Worm (Caenorhabditis elegans) whole organism, early embryonic: ENCODE data around the gene nhr-80.

ENCODE experiments used
- B0310.2 ChIP-seq: sonication (generic microtip); optimal IDR thresholded peaks from 2 replicates; lab custom pipeline; 2016; ENCODE audit warnings: mild to moderate bottlenecking, missing genetic modification characterization, missing compliant biosample characterization
- F13C5.2 ChIP-seq: sonication (generic microtip); optimal IDR thresholded peaks from 2 replicates; lab custom pipeline; 2017; ENCODE audit warnings: mild to moderate bottlenecking, missing genetic modification characterization, inconsistent platforms, missing compliant biosample characterization
- aly-1 ChIP-seq: sonication (generic microtip); optimal IDR thresholded peaks from 2 replicates; lab custom pipeline; 2016; ENCODE audit warnings: missing genetic modification characterization, missing compliant biosample characterization
- ama-1 ChIP-seq: fragments of 150-350 bp; optimal IDR thresholded peaks from 2 replicates; lab custom pipeline; 2014
- ceh-13 ChIP-seq: fragments of 200-800 bp; sonication (Bioruptor generic); optimal IDR thresholded peaks from 2 replicates; lab custom pipeline; 2018; ENCODE audit warnings: mild to moderate bottlenecking, missing genetic modification characterization, missing compliant biosample characterization
- ets-7 ChIP-seq: sonication (generic microtip); optimal IDR thresholded peaks from 2 replicates; lab custom pipeline; 2016; ENCODE audit warnings: missing genotype, missing genetic modification characterization, missing compliant biosample characterization
- flt-1 ChIP-seq: fragments of 200-800 bp; sonication (Bioruptor generic); IDR thresholded peaks from 2 replicates; pipeline ENCODE4 v1.3.6; 2022; ENCODE audit warnings: missing genetic modification characterization, missing compliant biosample characterization
- hmg-4 ChIP-seq: fragments of 200-800 bp; sonication (Bioruptor generic); optimal IDR thresholded peaks from 2 replicates; lab custom pipeline; 2018; ENCODE audit warnings: mild to moderate bottlenecking, missing genetic modification characterization, missing compliant biosample characterization
- hnd-1 ChIP-seq: sonication (generic microtip); optimal IDR thresholded peaks from 2 replicates; lab custom pipeline; 2016; ENCODE audit warnings: missing genetic modification characterization, missing compliant biosample characterization
- scrt-1 ChIP-seq: fragments of 200-800 bp; sonication (Bioruptor generic); IDR thresholded peaks from 2 replicates; pipeline ENCODE4 v1.3.6; 2022; ENCODE audit warnings: missing genetic modification characterization, missing compliant biosample characterization
- sea-1 ChIP-seq: fragments of 200-800 bp; sonication (Bioruptor generic); conservative IDR thresholded peaks from 2 replicates; pipeline ENCODE4 v1.3.6; 2022; ENCODE audit warnings: missing genetic modification characterization, missing compliant biosample characterization

- TF ChIP-seq hmg-4 (GFP tag; lab: Kevin White, UChicago) (no peak), ets-7 (no peak), ceh-13 (GFP tag; lab: Kevin White, UChicago) (no peak), aly-1 (no peak), flt-1 (GFP tag; lab: Robert Waterston, UW) (no peak), sea-1 (GFP tag; lab: Robert Waterston, UW) (no peak), ama-1 (no peak), B0310.2 (no peak), F13C5.2 (no peak), hnd-1 (tag; lab: Kevin White, UChicago) (no peak), scrt-1 (GFP tag; lab: Robert Waterston, UW) (no peak)
These were observed 46.4 kb upstream of the nhr-80 start, which contains the start of gene btb-5 for ce11 chrIII:61045-61444.
